Worm (Caenorhabditis elegans) whole organism, late embryonic: ENCODE results near the gene pqn-37.

Source experiments
- F13H6.1 ChIP-seq: sonication (generic microtip); optimal IDR thresholded peaks from 2 replicates; lab custom pipeline; 2016; ENCODE audit warnings: missing genetic modification characterization, missing compliant biosample characterization
- K02D7.2 ChIP-seq: sonication (generic microtip); optimal IDR thresholded peaks from 2 replicates; lab custom pipeline; 2017; ENCODE audit warnings: mild to moderate bottlenecking, missing genetic modification characterization, missing compliant biosample characterization
- ceh-2 ChIP-seq: sonication (generic microtip); optimal IDR thresholded peaks from 2 replicates; lab custom pipeline; 2016; ENCODE audit warnings: missing genotype, missing genetic modification characterization, missing compliant biosample characterization
- dmd-4 ChIP-seq: sonication (generic microtip); optimal IDR thresholded peaks from 2 replicates; lab custom pipeline; 2016; ENCODE audit warnings: borderline replicate concordance, missing genetic modification characterization, missing compliant biosample characterization
- nhr-232 ChIP-seq: sonication (generic microtip); optimal IDR thresholded peaks from 2 replicates; lab custom pipeline; 2016; ENCODE audit warnings: missing genetic modification characterization, missing compliant biosample characterization
- pha-4 ChIP-seq: fragments of 150-350 bp; optimal IDR thresholded peaks from 2 replicates; lab custom pipeline; 2018; ENCODE audit warnings: missing biosample characterization, missing genetic modification reagents, missing genetic modification characterization
- rnt-1 ChIP-seq: sonication (generic microtip); optimal IDR thresholded peaks from 2 replicates; lab custom pipeline; 2016; ENCODE audit warnings: missing genetic modification characterization, missing compliant biosample characterization
- tbx-2 ChIP-seq: sonication (generic microtip); optimal IDR thresholded peaks from 2 replicates; lab custom pipeline; 2016; ENCODE audit warnings: missing genetic modification characterization, missing compliant biosample characterization

ce11 chrX:3282306-3282705 is 32.0 kb upstream of the pqn-37 start, which contains the start of gene K09C4.5:
- no peak for TF ChIP-seq nhr-232 (tag; lab: Kevin White, UChicago)
- no peak for TF ChIP-seq K02D7.2
- no peak for TF ChIP-seq dmd-4 (tag; lab: Kevin White, UChicago)
- TF ChIP-seq rnt-1 (tag; lab: Kevin White, UChicago) = no peak
- TF ChIP-seq F13H6.1 (tag; lab: Kevin White, UChicago) = no peak
- TF ChIP-seq ceh-2 = no peak
- no peak for TF ChIP-seq tbx-2
- no peak for TF ChIP-seq pha-4
